Fruit fly (Drosophila melanogaster) S2 (cell line): Measurements from ENCODE around the gene CCAP-R.

ENCODE experiments used
- CG8478 ChIP-seq: fragments of >200 bp; optimal IDR thresholded peaks from 2 replicates; lab custom pipeline; 2018
- CTCF ChIP-seq, 2 experiments: fragments of >200 bp; optimal IDR thresholded peaks; 2 replicates each; lab custom pipeline; 2018

DNA sequence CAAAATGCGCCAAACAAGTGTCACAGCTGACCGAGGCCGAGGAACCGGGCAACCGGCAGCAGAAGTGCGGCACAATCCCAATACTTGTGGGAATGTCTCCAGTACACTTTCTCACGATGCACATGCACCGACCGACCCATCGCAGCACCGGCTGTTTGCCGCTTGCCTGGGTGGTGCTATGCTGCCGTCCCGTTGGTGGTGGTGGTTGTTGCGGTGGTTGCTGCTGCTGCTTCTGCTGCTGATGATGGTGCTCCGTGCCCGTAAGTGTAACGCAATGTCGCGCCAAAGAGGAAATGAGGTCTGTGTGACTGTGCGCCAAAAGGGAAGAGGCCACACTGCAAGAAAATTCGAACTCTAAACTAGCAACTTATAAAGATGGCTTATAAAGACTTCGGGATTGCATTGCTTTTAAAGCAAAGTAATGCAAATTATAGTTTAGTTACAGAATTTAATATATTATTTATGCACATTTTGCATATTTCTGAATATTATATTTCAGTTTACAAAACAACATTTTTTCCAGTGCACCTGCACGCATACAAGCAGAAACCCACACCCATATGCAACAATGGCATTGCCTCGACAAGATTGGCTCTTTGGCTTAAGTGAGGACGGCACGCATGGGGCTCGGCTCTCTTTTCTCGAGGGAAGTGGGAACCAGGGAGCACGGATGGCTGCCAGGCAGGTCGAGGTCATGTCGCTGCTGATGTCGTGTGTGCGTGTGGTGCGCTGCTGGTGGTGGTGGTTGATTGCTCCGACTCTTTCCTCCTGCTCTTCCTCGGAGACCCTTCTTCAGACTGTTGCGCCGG is 40.3 kb upstream of the CCAP-R start, which contains the start of gene CG43116:
- TF ChIP-seq CG8478 (lab: Kevin White, UChicago) (no peak), CTCF (optimal IDR thresholded peaks at IDR 0.05; lab: Kevin White, UChicago) (no peak)
